Worm (Caenorhabditis elegans): ENCODE results near the gene uig-1.

DNA sequence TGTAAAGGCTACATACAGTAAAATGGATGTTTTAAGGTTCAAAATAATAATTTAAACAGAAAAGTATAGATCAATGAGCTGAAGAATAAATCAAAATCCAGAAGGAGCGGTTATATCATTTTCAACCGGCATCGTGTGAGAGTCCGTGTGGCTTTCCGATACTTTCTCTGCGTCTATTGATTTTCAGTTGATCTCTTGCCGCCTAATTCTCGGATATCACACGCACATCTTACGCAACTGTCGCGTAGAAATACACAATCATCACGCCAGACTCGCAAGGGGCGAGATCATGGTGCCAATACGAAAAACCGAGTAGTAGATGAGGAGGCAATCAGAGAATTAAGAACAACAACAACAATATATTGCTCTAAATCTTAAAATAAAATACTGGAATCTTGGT, 6.9 kb downstream of the uig-1 start:
- TF ChIP-seq flt-1 (GFP tag; IDR thresholded peaks at IDR 0.05) (no peak), tbx-37 (GFP tag; conservative IDR thresholded peaks at IDR 0.05) (no peak), tra-4 (tag; optimal IDR thresholded peaks at IDR 0.05) (no peak), ama-1 (optimal IDR thresholded peaks at IDR 0.05) (no peak), pes-1 (GFP tag; IDR thresholded peaks at IDR 0.05) (no peak), F13C5.2 (tag; optimal IDR thresholded peaks at IDR 0.05) (no peak), hmg-4 (GFP tag; optimal IDR thresholded peaks at IDR 0.05) (no peak), aly-1 (tag; optimal IDR thresholded peaks at IDR 0.05) (no peak), ceh-13 (GFP tag; optimal IDR thresholded peaks at IDR 0.05) (no peak)

Data from whole organism, early embryonic.